Worm (Caenorhabditis elegans): ENCODE results near the gene srh-169.

ce11 chrV:4010170-4010569 lies 37.5 kb upstream of the srh-169 start, which contains the start of gene srh-4:
- TF ChIP-seq him-1 (tag; optimal IDR thresholded peaks at IDR 0.05) (no peak), W03F9.2 (tag; optimal IDR thresholded peaks at IDR 0.05) (no peak)
